Fruit fly (Drosophila melanogaster): Measurements from ENCODE around the gene Vha100-4.

DNA sequence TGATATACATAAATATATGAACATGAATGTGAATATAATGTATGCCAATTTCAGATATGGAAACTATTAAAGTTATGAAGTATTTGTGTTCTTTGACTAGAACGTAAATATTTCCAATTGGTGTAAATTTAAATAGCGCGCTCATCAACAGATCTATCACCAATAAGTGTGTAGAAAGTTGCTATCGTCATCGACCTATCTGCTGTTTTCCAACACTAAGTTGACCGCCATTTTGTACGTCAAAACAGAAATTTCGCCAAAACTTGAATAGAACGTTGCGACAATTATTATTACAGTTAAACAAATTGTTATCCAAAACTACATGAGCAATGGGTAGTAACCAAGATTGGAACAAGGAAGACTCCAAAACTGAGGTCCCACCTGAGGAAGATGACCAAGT lies 4.0 kb downstream of the Vha100-4 start, which contains the start of gene cona:
- TF ChIP-seq Hr78 (GFP tag; optimal IDR thresholded peaks at IDR 0.05) = no peak
- TF ChIP-seq CG11695 (GFP tag; IDR thresholded peaks at IDR 0.05) = no peak

Data from whole organism, embryonic.